Fruit fly (Drosophila melanogaster): Measurements from ENCODE around the gene CG5612.

dm6 chr3R:27647817-27648216 is 22.0 kb upstream of the CG5612 start:
- no peak for TF ChIP-seq achi (GFP tag; optimal IDR thresholded peaks at IDR 0.05)
- TF ChIP-seq CG8319 (GFP tag; optimal IDR thresholded peaks at IDR 0.05), result no peak
- TF ChIP-seq Hr4 (GFP tag; optimal IDR thresholded peaks at IDR 0.05), result no peak
- no peak for TF ChIP-seq topi (GFP tag; optimal IDR thresholded peaks at IDR 0.05)
- no peak for TF ChIP-seq Met (GFP tag; optimal IDR thresholded peaks at IDR 0.05)
- TF ChIP-seq Sox15 (GFP tag; optimal IDR thresholded peaks at IDR 0.05), result no peak
- no peak for TF ChIP-seq CG31627 (GFP tag; optimal IDR thresholded peaks at IDR 0.05)
- no peak for TF ChIP-seq fkh (GFP tag; optimal IDR thresholded peaks at IDR 0.05)
- no peak for TF ChIP-seq CG6808 (GFP tag; optimal IDR thresholded peaks at IDR 0.05)
